Worm (Caenorhabditis elegans) whole organism, late embryonic: ENCODE results near the gene exos-4.2.

Experiments used
- C08G9.2 ChIP-seq: sonication (generic microtip); optimal IDR thresholded peaks from 2 replicates; lab custom pipeline; 2016; ENCODE audit warnings: mild to moderate bottlenecking, missing genetic modification characterization, moderate library complexity, missing compliant biosample characterization
- C38D4.7 ChIP-seq: fragments of 200-800 bp; sonication (Bioruptor generic); optimal IDR thresholded peaks from 2 replicates; lab custom pipeline; 2018; ENCODE audit warnings: mild to moderate bottlenecking, missing genetic modification characterization, moderate library complexity, missing compliant biosample characterization
- K09A11.1 ChIP-seq: sonication (generic microtip); optimal IDR thresholded peaks from 2 replicates; lab custom pipeline; 2017; ENCODE audit warnings: antibody characterized with exemption, mild to moderate bottlenecking, missing genetic modification characterization, missing compliant biosample characterization; ENCODE audit not compliant: insufficient read depth
- Y22D7AL.16 ChIP-seq: sonication (generic microtip); optimal IDR thresholded peaks from 2 replicates; lab custom pipeline; 2016; ENCODE audit warnings: missing genetic modification characterization, missing compliant biosample characterization
- ceh-14 ChIP-seq: sonication (generic microtip); optimal IDR thresholded peaks from 2 replicates; lab custom pipeline; 2016; ENCODE audit warnings: missing genotype, missing genetic modification characterization, missing compliant biosample characterization
- ceh-18 ChIP-seq: sonication (generic microtip); optimal IDR thresholded peaks from 2 replicates; lab custom pipeline; 2016; ENCODE audit warnings: missing genetic modification characterization, missing compliant biosample characterization
- ceh-19 ChIP-seq: fragments of 200-800 bp; sonication (Bioruptor generic); optimal IDR thresholded peaks from 2 replicates; lab custom pipeline; 2018; ENCODE audit warnings: mild to moderate bottlenecking, missing genetic modification characterization, missing compliant biosample characterization
- ceh-22 ChIP-seq: sonication (generic microtip); optimal IDR thresholded peaks from 2 replicates; lab custom pipeline; 2017; ENCODE audit warnings: missing biosample characterization, missing genetic modification characterization
- ceh-24 ChIP-seq: sonication (generic microtip); optimal IDR thresholded peaks from 2 replicates; lab custom pipeline; 2016; ENCODE audit warnings: mild to moderate bottlenecking, missing genetic modification characterization, missing compliant biosample characterization
- ceh-34 ChIP-seq: sonication (generic microtip); optimal IDR thresholded peaks from 2 replicates; lab custom pipeline; 2016; ENCODE audit warnings: mild to moderate bottlenecking, missing genetic modification characterization, missing compliant biosample characterization
- ceh-48 ChIP-seq: sonication (generic microtip); optimal IDR thresholded peaks from 2 replicates; lab custom pipeline; 2016; ENCODE audit warnings: missing genetic modification characterization, inconsistent platforms, missing compliant biosample characterization
- ceh-6 ChIP-seq: fragments of 200-800 bp; sonication (Bioruptor generic); optimal IDR thresholded peaks from 2 replicates; lab custom pipeline; 2018; ENCODE audit warnings: mild to moderate bottlenecking, missing genetic modification characterization, missing compliant biosample characterization
- ceh-9 ChIP-seq: sonication (generic microtip); optimal IDR thresholded peaks from 2 replicates; lab custom pipeline; 2016; ENCODE audit warnings: mild to moderate bottlenecking, missing genetic modification characterization, inconsistent platforms, missing compliant biosample characterization
- che-1 ChIP-seq: sonication (generic microtip); optimal IDR thresholded peaks from 2 replicates; lab custom pipeline; 2016; ENCODE audit warnings: mild to moderate bottlenecking, missing genetic modification characterization, missing compliant biosample characterization
- dmd-4 ChIP-seq: sonication (generic microtip); optimal IDR thresholded peaks from 2 replicates; lab custom pipeline; 2016; ENCODE audit warnings: borderline replicate concordance, missing genetic modification characterization, missing compliant biosample characterization
- dve-1 ChIP-seq: sonication (generic microtip); optimal IDR thresholded peaks from 2 replicates; lab custom pipeline; 2017; ENCODE audit warnings: antibody characterized with exemption, mild to moderate bottlenecking, missing genetic modification characterization, missing compliant biosample characterization
- elt-2 ChIP-seq: sonication (generic microtip); optimal IDR thresholded peaks from 2 replicates; lab custom pipeline; 2016; ENCODE audit warnings: missing genetic modification reagents, missing genetic modification characterization, missing compliant biosample characterization
- elt-4 ChIP-seq: sonication (generic microtip); optimal IDR thresholded peaks from 2 replicates; lab custom pipeline; 2016; ENCODE audit warnings: missing genetic modification characterization, missing compliant biosample characterization
- ets-4 ChIP-seq: sonication (generic microtip); optimal IDR thresholded peaks from 2 replicates; lab custom pipeline; 2016; ENCODE audit warnings: missing genetic modification characterization, missing compliant biosample characterization
- fax-1 ChIP-seq: sonication (generic microtip); optimal IDR thresholded peaks from 2 replicates; lab custom pipeline; 2016; ENCODE audit warnings: missing genotype, missing genetic modification characterization, missing compliant biosample characterization
- fkh-10 ChIP-seq: fragments of 150-350 bp; optimal IDR thresholded peaks from 2 replicates; lab custom pipeline; 2014; ENCODE audit warnings: missing biosample characterization, missing genetic modification reagents, missing genetic modification characterization
- fkh-6 ChIP-seq: sonication (generic microtip); optimal IDR thresholded peaks from 2 replicates; lab custom pipeline; 2016; ENCODE audit warnings: missing genetic modification characterization, missing compliant biosample characterization
- gmeb-2 ChIP-seq: sonication (generic microtip); optimal IDR thresholded peaks from 2 replicates; lab custom pipeline; 2016; ENCODE audit warnings: missing genetic modification characterization, inconsistent platforms, missing compliant biosample characterization
- hlh-15 ChIP-seq: sonication (generic microtip); optimal IDR thresholded peaks from 2 replicates; lab custom pipeline; 2016; ENCODE audit warnings: missing genetic modification characterization, missing compliant biosample characterization
- hlh-30 ChIP-seq: sonication (generic microtip); optimal IDR thresholded peaks from 2 replicates; lab custom pipeline; 2017; ENCODE audit warnings: antibody characterized with exemption, missing genetic modification characterization, missing compliant biosample characterization; ENCODE audit not compliant: insufficient read depth
- hlh-6 ChIP-seq: sonication (generic microtip); optimal IDR thresholded peaks from 2 replicates; lab custom pipeline; 2016; ENCODE audit warnings: missing genotype, missing genetic modification characterization, missing compliant biosample characterization
- mec-3 ChIP-seq: sonication (generic microtip); optimal IDR thresholded peaks from 2 replicates; lab custom pipeline; 2016; ENCODE audit warnings: borderline replicate concordance, missing genetic modification characterization, missing compliant biosample characterization
- nfya-1 ChIP-seq: sonication (generic microtip); optimal IDR thresholded peaks from 2 replicates; lab custom pipeline; 2017; ENCODE audit warnings: missing genetic modification characterization, mild to moderate bottlenecking, missing compliant biosample characterization, antibody characterized with exemption, moderate library complexity
- nhr-11 ChIP-seq: fragments of 150-350 bp; optimal IDR thresholded peaks from 2 replicates; lab custom pipeline; 2014; ENCODE audit warnings: missing biosample characterization, missing genetic modification characterization
- npax-4 ChIP-seq: sonication (generic microtip); optimal IDR thresholded peaks from 2 replicates; lab custom pipeline; 2016; ENCODE audit warnings: missing genetic modification characterization, missing compliant biosample characterization
- pax-1 ChIP-seq: fragments of 150-350 bp; optimal IDR thresholded peaks from 2 replicates; lab custom pipeline; 2014; ENCODE audit warnings: missing biosample characterization, missing genetic modification characterization
- pha-4 ChIP-seq: fragments of 150-350 bp; optimal IDR thresholded peaks from 2 replicates; lab custom pipeline; 2018; ENCODE audit warnings: missing biosample characterization, missing genetic modification reagents, missing genetic modification characterization
- pqm-1 ChIP-seq: sonication (generic microtip); optimal IDR thresholded peaks from 2 replicates; lab custom pipeline; 2016; ENCODE audit warnings: missing genetic modification characterization, missing compliant biosample characterization
- sdc-2 ChIP-seq: sonication (generic microtip); optimal IDR thresholded peaks from 2 replicates; lab custom pipeline; 2016; ENCODE audit warnings: missing genotype, missing genetic modification characterization, missing compliant biosample characterization
- sox-4 ChIP-seq: sonication (generic microtip); optimal IDR thresholded peaks from 2 replicates; lab custom pipeline; 2017; ENCODE audit warnings: mild to moderate bottlenecking, missing genetic modification characterization, inconsistent platforms, missing compliant biosample characterization
- tbx-2 ChIP-seq: sonication (generic microtip); optimal IDR thresholded peaks from 2 replicates; lab custom pipeline; 2016; ENCODE audit warnings: missing genetic modification characterization, missing compliant biosample characterization
- tbx-7 ChIP-seq: sonication (generic microtip); optimal IDR thresholded peaks from 2 replicates; lab custom pipeline; 2016; ENCODE audit warnings: missing genotype, missing genetic modification characterization, missing compliant biosample characterization
- ttx-3 ChIP-seq: sonication (generic microtip); optimal IDR thresholded peaks from 2 replicates; lab custom pipeline; 2016; ENCODE audit warnings: missing genetic modification reagents, missing genetic modification characterization, missing compliant biosample characterization
- unc-3 ChIP-seq, 2 experiments: fragments of 200-800 bp in 1 of 2; sonication (Bioruptor generic) in 1 of 2; sonication (generic microtip) in 1 of 2; conservative IDR thresholded peaks in 1 of 2; optimal IDR thresholded peaks in 1 of 2; 2 replicates each; pipeline versions ENCODE4 v1.3.6 to Lab custom; 2016 to 2022; ENCODE audit warnings: missing compliant biosample characterization in 2 of 2, missing genetic modification characterization in 2 of 2, missing genetic modification reagents in 1 of 2
- unc-86 ChIP-seq: sonication (generic microtip); optimal IDR thresholded peaks from 2 replicates; lab custom pipeline; 2016; ENCODE audit warnings: missing genetic modification characterization, missing compliant biosample characterization
- ztf-16 ChIP-seq: sonication (generic microtip); optimal IDR thresholded peaks from 2 replicates; lab custom pipeline; 2017; ENCODE audit warnings: missing genetic modification characterization, missing compliant biosample characterization

exos-4.2 gene

ce11 chrIII:835713-836278 is 24.2 kb upstream of the exos-4.2 start (continued):
- TF ChIP-seq C08G9.2 (peak; percentile 34), elt-4 (no peak), hlh-15 (tag; lab: Kevin White, UChicago) (no peak), unc-86 (tag; lab: Kevin White, UChicago) (no peak), hlh-6 (no peak), tbx-2 (tag; lab: Kevin White, UChicago) (no peak), fax-1 (tag; lab: Kevin White, UChicago) (no peak), nfya-1 (tag; lab: Kevin White, UChicago) (peak; percentile 67), ztf-16 (tag; lab: Kevin White, UChicago) (peak; percentile 35), pax-1 (tag; lab: Kevin White, UChicago) (no peak), ceh-48 (peak; percentile 26), elt-2 (tag; lab: Kevin White, UChicago) (peak; percentile 9), pqm-1 (tag; lab: Kevin White, UChicago) (no peak), npax-4 (tag; lab: Kevin White, UChicago) (no peak), dve-1 (tag; lab: Kevin White, UChicago) (peak; percentile 43), gmeb-2 (tag; lab: Kevin White, UChicago) (peak; percentile 73), ceh-22 (no peak), sdc-2 (no peak), sox-4 (tag; lab: Kevin White, UChicago) (peak; percentile 70), nhr-11 (tag; lab: Kevin White, UChicago) (peak; percentile 49), ceh-18 (tag; lab: Kevin White, UChicago) (no peak), ceh-24 (tag; lab: Kevin White, UChicago) (peak; percentile 30)

DNA sequence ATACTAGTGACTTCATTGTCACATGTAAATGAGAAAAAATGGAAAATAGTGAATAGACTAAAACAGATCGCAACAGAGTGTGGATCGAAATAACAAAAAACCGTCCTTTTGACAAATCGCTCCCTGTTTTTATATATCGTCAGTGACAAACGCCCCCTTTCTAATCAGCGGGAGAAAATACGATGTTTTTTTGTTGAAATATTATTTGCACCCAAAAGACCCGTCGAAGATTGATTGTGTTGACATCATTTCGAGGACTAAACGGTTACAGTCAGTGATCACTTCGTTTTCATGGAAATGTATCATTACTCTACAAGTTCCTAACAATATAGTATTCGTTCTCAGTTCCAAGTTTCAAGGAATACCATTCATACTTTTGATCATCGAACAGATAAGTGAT is 20.5 kb upstream of the exos-4.2 start, which contains the start of gene dos-3:
Gene dos-3 (minus strand): TSS at position 101 of the 400 bp plus-strand sequence.
- TF ChIP-seq pha-4 (tag; lab: Kevin White, UChicago) (no peak), che-1 (tag; lab: Kevin White, UChicago) (no peak), mec-3 (tag; lab: Kevin White, UChicago) (no peak), ttx-3 (tag; lab: Kevin White, UChicago) (no peak), hlh-30 (tag; lab: Kevin White, UChicago) (no peak), ceh-34 (tag; lab: Kevin White, UChicago) (no peak), tbx-7 (tag; lab: Kevin White, UChicago) (no peak), ceh-6 (GFP tag; lab: Kevin White, UChicago) (no peak), ceh-9 (no peak), nfya-1 (tag; lab: Kevin White, UChicago) (no peak)
- TF ChIP-seq, all 69 proteins: peak for 0

DNA sequence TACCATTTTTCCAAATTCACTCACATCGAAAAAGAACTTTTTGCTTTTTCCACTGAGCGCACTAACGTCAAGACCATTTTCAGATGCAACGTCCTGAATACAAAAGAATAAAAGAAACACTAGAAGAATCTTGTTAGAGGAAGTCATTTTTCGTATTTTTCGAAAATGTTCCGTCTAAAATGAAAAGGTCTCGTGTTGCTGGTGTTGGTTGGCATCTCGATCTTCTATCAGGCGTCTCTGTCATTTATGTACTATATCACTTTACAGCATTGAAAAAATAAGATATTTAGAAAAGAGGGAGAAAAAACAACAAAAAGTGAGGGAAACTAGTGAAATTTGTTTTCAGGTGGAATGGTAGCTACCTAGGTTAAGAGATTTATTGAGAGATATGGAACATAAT is 18.8 kb upstream of the exos-4.2 start, which contains the start of gene K02F3.9:
Gene K02F3.9 (minus strand): TSS at position 190 of the 400 bp plus-strand sequence.
- TF ChIP-seq nhr-11 (tag; lab: Kevin White, UChicago), result no peak
- no peak for TF ChIP-seq fkh-6 (tag; lab: Kevin White, UChicago)
- TF ChIP-seq ceh-19, result no peak
- TF ChIP-seq dmd-4 (tag; lab: Kevin White, UChicago), result no peak
- no peak for TF ChIP-seq tbx-7 (tag; lab: Kevin White, UChicago)
- no peak for TF ChIP-seq ceh-24 (tag; lab: Kevin White, UChicago)
- TF ChIP-seq pha-4 (tag; lab: Kevin White, UChicago), result no peak
- no peak for TF ChIP-seq ceh-48
- TF ChIP-seq K09A11.1, result no peak
- no peak for TF ChIP-seq ceh-14 (tag; lab: Kevin White, UChicago)
- TF ChIP-seq npax-4 (tag; lab: Kevin White, UChicago), result no peak
- no peak for TF ChIP-seq ets-4 (tag; lab: Kevin White, UChicago)
- TF ChIP-seq fkh-10 (GFP tag; lab: Kevin White, UChicago), result no peak
- TF ChIP-seq ceh-6 (GFP tag; lab: Kevin White, UChicago), result no peak
- TF ChIP-seq gmeb-2 (tag; lab: Kevin White, UChicago), result no peak
- no peak for TF ChIP-seq Y22D7AL.16 (tag; lab: Kevin White, UChicago)
- TF ChIP-seq unc-3 (GFP tag; conservative IDR thresholded peaks at IDR 0.05; lab: Robert Waterston, UW), result no peak
- TF ChIP-seq unc-3 (tag; optimal IDR thresholded peaks at IDR 0.05; lab: Kevin White, UChicago), result no peak
- TF ChIP-seq C38D4.7 (GFP tag; lab: Kevin White, UChicago), result no peak
- no peak for TF ChIP-seq sdc-2
